Worm (Caenorhabditis elegans): ENCODE results near the gene mrt-2.

DNA sequence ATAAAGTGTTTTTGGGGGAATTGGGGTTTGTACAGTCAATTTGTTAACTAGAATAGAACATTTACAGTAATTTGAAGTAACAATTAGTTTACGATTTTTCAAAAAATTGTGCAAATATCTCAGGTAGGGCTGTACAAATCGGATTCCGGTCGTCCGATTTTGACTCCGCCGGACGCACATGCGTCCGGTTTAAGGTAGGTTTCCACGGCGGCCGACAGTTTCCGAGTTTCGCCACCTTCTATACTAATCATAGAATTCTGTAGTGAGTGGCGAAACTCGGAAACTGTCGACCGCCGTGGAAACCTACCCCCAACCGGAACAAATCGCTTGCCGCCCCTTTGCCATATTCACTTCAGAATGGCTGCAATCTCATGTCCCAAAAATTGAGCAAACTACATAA is 42.9 kb downstream of the mrt-2 start:
- TF ChIP-seq nhr-11 (tag; optimal IDR thresholded peaks at IDR 0.05), result no peak
- TF ChIP-seq nhr-237 (tag; optimal IDR thresholded peaks at IDR 0.05), result no peak
- no peak for TF ChIP-seq sea-2 (GFP tag; optimal IDR thresholded peaks at IDR 0.05)
- no peak for TF ChIP-seq elt-1 (tag; optimal IDR thresholded peaks at IDR 0.05)
- TF ChIP-seq nhr-67 (tag; optimal IDR thresholded peaks at IDR 0.05), result no peak
- no peak for TF ChIP-seq unc-62 (GFP tag; optimal IDR thresholded peaks at IDR 0.05)
- no peak for TF ChIP-seq pha-4 (tag; optimal IDR thresholded peaks at IDR 0.05)
